Fruit fly (Drosophila melanogaster): ENCODE results near the gene CG9312.

CG9312 gene

dm6 chr3R:13803185-13803887 is 37.8 kb downstream of the CG9312 start:
- TF ChIP-seq tj (GFP tag; optimal IDR thresholded peaks at IDR 0.05) (no peak), pad (GFP tag; optimal IDR thresholded peaks at IDR 0.05) (no peak), CG7101 (tag; optimal IDR thresholded peaks at IDR 0.05) (no peak), CG7045 (GFP tag; optimal IDR thresholded peaks at IDR 0.05) (no peak), CG14711 (tag; optimal IDR thresholded peaks at IDR 0.05) (no peak), toe (GFP tag; optimal IDR thresholded peaks at IDR 0.05) (no peak)

- no peak for TF ChIP-seq Hr96 (GFP tag; optimal IDR thresholded peaks at IDR 0.05)
- peak; percentile 22 for TF ChIP-seq CG12768 (GFP tag; optimal IDR thresholded peaks at IDR 0.05)
- peak; percentile 4 for TF ChIP-seq CG33017 (tag; optimal IDR thresholded peaks at IDR 0.05)
- TF ChIP-seq ovo (GFP tag; optimal IDR thresholded peaks at IDR 0.05), result no peak
- no peak for TF ChIP-seq cic (GFP tag; optimal IDR thresholded peaks at IDR 0.05)
- peak; percentile 29 for TF ChIP-seq CG7045 (GFP tag; optimal IDR thresholded peaks at IDR 0.05)
These were observed 38.5 kb downstream of the CG9312 start for dm6 chr3R:13803892-13804710.

- TF ChIP-seq bab1 (GFP tag; optimal IDR thresholded peaks at IDR 0.05) (no peak), CG7101 (tag; optimal IDR thresholded peaks at IDR 0.05) (no peak)
These were observed 39.5 kb downstream of the CG9312 start for dm6 chr3R:13804971-13805603.

- TF ChIP-seq cic (GFP tag; optimal IDR thresholded peaks at IDR 0.05), result no peak
- TF ChIP-seq bab1 (GFP tag; optimal IDR thresholded peaks at IDR 0.05), result no peak
- no peak for TF ChIP-seq CG7101 (tag; optimal IDR thresholded peaks at IDR 0.05)
- TF ChIP-seq CG5204 (GFP tag; optimal IDR thresholded peaks at IDR 0.05), result no peak
- TF ChIP-seq CG11617 (GFP tag; optimal IDR thresholded peaks at IDR 0.05), result no peak
- TF ChIP-seq cnc (optimal IDR thresholded peaks at IDR 0.05), result no peak
- TF ChIP-seq toe (GFP tag; optimal IDR thresholded peaks at IDR 0.05), result no peak
- TF ChIP-seq ovo (GFP tag; optimal IDR thresholded peaks at IDR 0.05), result no peak
- no peak for TF ChIP-seq Mnt (GFP tag; optimal IDR thresholded peaks at IDR 0.05)
- no peak for TF ChIP-seq CG7045 (GFP tag; optimal IDR thresholded peaks at IDR 0.05)
These were observed 40.6 kb downstream of the CG9312 start for dm6 chr3R:13806032-13806709.

dm6 chr3R:13806710-13807093 is 41.1 kb downstream of the CG9312 start:
- no peak for TF ChIP-seq cic (GFP tag; optimal IDR thresholded peaks at IDR 0.05)
- TF ChIP-seq tj (GFP tag; optimal IDR thresholded peaks at IDR 0.05), result no peak
- no peak for TF ChIP-seq pad (GFP tag; optimal IDR thresholded peaks at IDR 0.05)
- TF ChIP-seq kay (GFP tag; ENCODE audit: borderline replicate concordance), result no peak
- no peak for TF ChIP-seq CG14711 (tag; optimal IDR thresholded peaks at IDR 0.05)
- TF ChIP-seq CG12768 (GFP tag; optimal IDR thresholded peaks at IDR 0.05), result no peak
- TF ChIP-seq CG5204 (GFP tag; optimal IDR thresholded peaks at IDR 0.05), result no peak
- no peak for TF ChIP-seq CG7101 (tag; optimal IDR thresholded peaks at IDR 0.05)
- no peak for TF ChIP-seq Hr96 (GFP tag; optimal IDR thresholded peaks at IDR 0.05)
- TF ChIP-seq bab1 (GFP tag; optimal IDR thresholded peaks at IDR 0.05), result no peak
- TF ChIP-seq ovo (GFP tag; optimal IDR thresholded peaks at IDR 0.05), result no peak
- no peak for TF ChIP-seq CG11617 (GFP tag; optimal IDR thresholded peaks at IDR 0.05)
- TF ChIP-seq Crg-1 (GFP tag; optimal IDR thresholded peaks at IDR 0.05), result no peak

dm6 chr3R:13807330-13807729 is 41.8 kb downstream of the CG9312 start:
- no peak for TF ChIP-seq CG11617 (GFP tag; optimal IDR thresholded peaks at IDR 0.05)
- TF ChIP-seq tj (GFP tag; optimal IDR thresholded peaks at IDR 0.05), result no peak
- TF ChIP-seq cnc (optimal IDR thresholded peaks at IDR 0.05), result no peak
- TF ChIP-seq Mnt (GFP tag; optimal IDR thresholded peaks at IDR 0.05), result no peak
- no peak for TF ChIP-seq CG5204 (GFP tag; optimal IDR thresholded peaks at IDR 0.05)
- TF ChIP-seq Clk (GFP tag; optimal IDR thresholded peaks at IDR 0.05), result no peak
- TF ChIP-seq CG14711 (tag; optimal IDR thresholded peaks at IDR 0.05), result no peak
- TF ChIP-seq CG1620 (GFP tag; optimal IDR thresholded peaks at IDR 0.05), result no peak
- TF ChIP-seq Hr96 (GFP tag; optimal IDR thresholded peaks at IDR 0.05), result no peak
- TF ChIP-seq CG7045 (GFP tag; optimal IDR thresholded peaks at IDR 0.05), result no peak
- no peak for TF ChIP-seq toe (GFP tag; optimal IDR thresholded peaks at IDR 0.05)
- no peak for TF ChIP-seq cic (GFP tag; optimal IDR thresholded peaks at IDR 0.05)
- TF ChIP-seq CG7101 (tag; optimal IDR thresholded peaks at IDR 0.05), result no peak
- TF ChIP-seq CG12768 (GFP tag; optimal IDR thresholded peaks at IDR 0.05), result no peak

Data from whole organism, adult.